Fruit fly (Drosophila melanogaster) whole organism, embryonic: ENCODE measurements around the gene CG43799.
A peak's percentile ranks its signal among the peaks of the same experiment; 100 is the strongest.

ENCODE experiments used
- BEAF-32 ChIP-seq: fragments of 200-800 bp; sonication (Bioruptor generic); optimal IDR thresholded peaks from 3 replicates; lab custom pipeline; 2017; ENCODE audit warnings: missing biosample characterization, missing genetic modification characterization, mild to moderate bottlenecking, moderate library complexity, missing genetic modification reagents
- Bteb2 ChIP-seq: fragments of 200-800 bp; sonication (Bioruptor generic); optimal IDR thresholded peaks from 2 replicates; lab custom pipeline; 2016; ENCODE audit warnings: missing biosample characterization, missing genetic modification characterization
- CG10543 ChIP-seq: fragments of 200-800 bp; sonication (Bioruptor generic); optimal IDR thresholded peaks from 3 replicates; lab custom pipeline; 2017; ENCODE audit warnings: missing biosample characterization, mild to moderate bottlenecking, missing genetic modification characterization, moderate library complexity
- CG11247 ChIP-seq: fragments of 200-800 bp; sonication (Bioruptor generic); IDR thresholded peaks from 2 replicates; pipeline ENCODE4 v1.3.6; 2022; ENCODE audit warnings: missing biosample characterization, missing genetic modification characterization
- CG11504 ChIP-seq: fragments of 200-800 bp; sonication (Bioruptor generic); optimal IDR thresholded peaks from 3 replicates; lab custom pipeline; 2019; ENCODE audit warnings: missing biosample characterization, mild to moderate bottlenecking, missing genetic modification characterization, moderate library complexity
- CG17359 ChIP-seq: fragments of 200-800 bp; sonication (Bioruptor generic); optimal IDR thresholded peaks from 3 replicates; lab custom pipeline; 2018; ENCODE audit warnings: missing biosample characterization, mild to moderate bottlenecking, missing genetic modification characterization, moderate library complexity
- CG18764 ChIP-seq: fragments of 200-800 bp; sonication (Bioruptor generic); optimal IDR thresholded peaks from 3 replicates; lab custom pipeline; 2016; ENCODE audit warnings: missing biosample characterization, missing genetic modification characterization
- CG2875 ChIP-seq: fragments of 200-800 bp; sonication (Bioruptor generic); optimal IDR thresholded peaks from 2 replicates; lab custom pipeline; 2017; ENCODE audit warnings: missing biosample characterization, mild to moderate bottlenecking, missing genetic modification characterization, missing genetic modification reagents
- CG3163 ChIP-seq: fragments of 200-800 bp; sonication (Bioruptor generic); optimal IDR thresholded peaks from 3 replicates; lab custom pipeline; 2016; ENCODE audit warnings: missing biosample characterization, missing genetic modification characterization
- CG32767 ChIP-seq: fragments of 200-800 bp; sonication (Bioruptor generic); IDR thresholded peaks from 2 replicates; pipeline ENCODE4 v1.3.6; 2022; ENCODE audit warnings: missing biosample characterization, missing genetic modification characterization
- CG3281 ChIP-seq: fragments of 200-800 bp; sonication (Bioruptor generic); optimal IDR thresholded peaks from 3 replicates; lab custom pipeline; 2017; ENCODE audit warnings: missing biosample characterization, mild to moderate bottlenecking, missing genetic modification characterization
- CG3407 ChIP-seq: fragments of 200-800 bp; sonication (Bioruptor generic); optimal IDR thresholded peaks from 2 replicates; lab custom pipeline; 2018; ENCODE audit warnings: missing biosample characterization, mild to moderate bottlenecking, missing genetic modification characterization
- CG3726 ChIP-seq: fragments of 200-800 bp; sonication (Bioruptor generic); IDR thresholded peaks from 3 replicates; pipeline ENCODE4, ENCODE4 v1.3.6; 2022; ENCODE audit warnings: missing biosample characterization, missing genetic modification characterization
- CG3838 ChIP-seq: fragments of 200-800 bp; sonication (Bioruptor generic); optimal IDR thresholded peaks from 3 replicates; lab custom pipeline; 2016; ENCODE audit warnings: missing biosample characterization, missing genetic modification characterization
- CG4282 ChIP-seq: fragments of 200-800 bp; sonication (Bioruptor generic); optimal IDR thresholded peaks from 2 replicates; lab custom pipeline; 2016; ENCODE audit warnings: missing biosample characterization, missing genetic modification characterization
- CG4328 ChIP-seq: fragments of 200-800 bp; sonication (Bioruptor generic); optimal IDR thresholded peaks from 3 replicates; lab custom pipeline; 2017; ENCODE audit warnings: missing biosample characterization, missing genetic modification reagents, missing genetic modification characterization
- CG4404 ChIP-seq: fragments of 200-800 bp; sonication (Bioruptor generic); IDR thresholded peaks from 2 replicates; pipeline ENCODE4 v1.3.6; 2022; ENCODE audit warnings: missing biosample characterization, missing genetic modification characterization
- CG4617 ChIP-seq: fragments of 200-800 bp; sonication (Bioruptor generic); optimal IDR thresholded peaks from 3 replicates; lab custom pipeline; 2016; ENCODE audit warnings: missing biosample characterization, missing genetic modification characterization, borderline replicate concordance
- CG4707 ChIP-seq: fragments of 200-800 bp; sonication (Bioruptor generic); optimal IDR thresholded peaks from 2 replicates; lab custom pipeline; 2018; ENCODE audit warnings: missing biosample characterization, mild to moderate bottlenecking, missing genetic modification characterization, moderate library complexity
- CG7839 ChIP-seq: fragments of 200-800 bp; sonication (Bioruptor generic); optimal IDR thresholded peaks from 3 replicates; lab custom pipeline; 2018; ENCODE audit warnings: missing biosample characterization, mild to moderate bottlenecking, missing genetic modification characterization, moderate library complexity
- CTCF ChIP-seq: fragments of 200-800 bp; sonication (Bioruptor generic); optimal IDR thresholded peaks from 2 replicates; lab custom pipeline; 2017; ENCODE audit warnings: missing biosample characterization, mild to moderate bottlenecking, missing genetic modification characterization, moderate library complexity
- Dip3 ChIP-seq: fragments of 200-800 bp; sonication (Bioruptor generic); optimal IDR thresholded peaks from 3 replicates; lab custom pipeline; 2016; ENCODE audit warnings: missing biosample characterization, missing genetic modification characterization
- Doc3 ChIP-seq: fragments of 200-800 bp; sonication (Bioruptor generic); IDR thresholded peaks from 3 replicates; pipeline ENCODE4 v1.3.6; 2022; ENCODE audit warnings: missing biosample characterization, missing genetic modification characterization; ENCODE audit not compliant: partially characterized antibody
- E2f1 ChIP-seq: fragments of 200-800 bp; sonication (Bioruptor generic); IDR thresholded peaks from 2 replicates; pipeline ENCODE4 v1.3.6; 2022; ENCODE audit warnings: missing biosample characterization, missing genetic modification characterization
- E2f2 ChIP-seq: fragments of 200-800 bp; sonication (Bioruptor generic); IDR thresholded peaks from 2 replicates; pipeline ENCODE4 v1.3.6; 2022; ENCODE audit warnings: missing biosample characterization, missing genetic modification characterization
- GATAe ChIP-seq: fragments of 200-800 bp; sonication (Bioruptor generic); conservative IDR thresholded peaks from 2 replicates; pipeline ENCODE4 v1.3.6; 2022; ENCODE audit warnings: missing biosample characterization, missing genetic modification characterization
- HLH4C ChIP-seq: fragments of 200-800 bp; sonication (Bioruptor generic); IDR thresholded peaks from 3 replicates; pipeline ENCODE4 v1.3.6; 2022; ENCODE audit warnings: missing biosample characterization, missing genetic modification characterization; ENCODE audit not compliant: partially characterized antibody
- Hmr ChIP-seq: fragments of 200-800 bp; sonication (Bioruptor generic); optimal IDR thresholded peaks from 3 replicates; lab custom pipeline; 2017; ENCODE audit warnings: mild to moderate bottlenecking, missing biosample characterization, missing genetic modification reagents, missing genetic modification characterization
- Hr39 ChIP-seq: fragments of >200 bp; optimal IDR thresholded peaks from 2 replicates; lab custom pipeline; 2017
- Lhr ChIP-seq: fragments of 200-800 bp; sonication (Bioruptor generic); optimal IDR thresholded peaks from 3 replicates; lab custom pipeline; 2017; ENCODE audit warnings: mild to moderate bottlenecking, missing biosample characterization, missing genetic modification reagents, missing genetic modification characterization
- NK7.1 ChIP-seq: fragments of 200-800 bp; sonication (Bioruptor generic); optimal IDR thresholded peaks from 3 replicates; lab custom pipeline; 2016; ENCODE audit warnings: missing biosample characterization, missing genetic modification characterization
- Nf-YB ChIP-seq: fragments of 200-800 bp; sonication (Bioruptor generic); optimal IDR thresholded peaks from 3 replicates; lab custom pipeline; 2019; ENCODE audit warnings: missing biosample characterization, mild to moderate bottlenecking, missing genetic modification characterization, moderate library complexity
- Ravus ChIP-seq: fragments of 200-800 bp; sonication (Bioruptor generic); IDR thresholded peaks from 2 replicates; pipeline ENCODE4 v1.3.6; 2022; ENCODE audit warnings: missing biosample characterization, missing genetic modification characterization
- Rfx ChIP-seq: fragments of 200-800 bp; sonication (Bioruptor generic); IDR thresholded peaks from 2 replicates; pipeline ENCODE4 v1.3.6; 2022; ENCODE audit warnings: missing biosample characterization, missing genetic modification characterization
- Rx ChIP-seq: fragments of 200-800 bp; sonication (Bioruptor generic); IDR thresholded peaks from 2 replicates; pipeline ENCODE4 v1.3.6; 2022; ENCODE audit warnings: missing biosample characterization, missing genetic modification characterization
- ab ChIP-seq: fragments of 200-800 bp; sonication (Bioruptor generic); optimal IDR thresholded peaks from 2 replicates; lab custom pipeline; 2016; ENCODE audit warnings: missing biosample characterization, missing genetic modification characterization
- ash1 ChIP-seq: fragments of 200-800 bp; sonication (Bioruptor generic); optimal IDR thresholded peaks from 2 replicates; lab custom pipeline; 2018; ENCODE audit warnings: missing biosample characterization, mild to moderate bottlenecking, missing genetic modification characterization
- ci ChIP-seq: fragments of 200-800 bp; sonication (Bioruptor generic); IDR thresholded peaks from 3 replicates; pipeline ENCODE4 v1.3.6; 2022; ENCODE audit warnings: missing biosample characterization, missing genetic modification characterization
- crc ChIP-seq: fragments of 200-800 bp; sonication (Bioruptor generic); optimal IDR thresholded peaks from 2 replicates; lab custom pipeline; 2016; ENCODE audit warnings: missing biosample characterization, missing genetic modification characterization
- dmrt11E ChIP-seq: fragments of 200-800 bp; sonication (Bioruptor generic); optimal IDR thresholded peaks from 3 replicates; lab custom pipeline; 2018; ENCODE audit warnings: missing biosample characterization, mild to moderate bottlenecking, missing genetic modification characterization, moderate library complexity
- fd64A ChIP-seq: fragments of 200-800 bp; sonication (Bioruptor generic); optimal IDR thresholded peaks from 3 replicates; lab custom pipeline; 2018; ENCODE audit warnings: missing biosample characterization, mild to moderate bottlenecking, missing genetic modification characterization
- fru ChIP-seq: fragments of >200 bp; optimal IDR thresholded peaks from 2 replicates; lab custom pipeline; 2017
- gcm ChIP-seq: fragments of 200-800 bp; sonication (Bioruptor generic); optimal IDR thresholded peaks from 2 replicates; lab custom pipeline; 2019; ENCODE audit warnings: missing biosample characterization, mild to moderate bottlenecking, missing genetic modification characterization, moderate library complexity
- hkb ChIP-seq, 2 experiments: fragments of 200-800 bp in 1 of 2; fragments of >200 bp in 1 of 2; sonication (Bioruptor generic) in 1 of 2; IDR thresholded peaks in 1 of 2; optimal IDR thresholded peaks in 1 of 2; 2 replicates each; pipeline versions ENCODE4 v1.3.6 to Lab custom; 2017 to 2022; ENCODE audit warnings: missing biosample characterization in 1 of 2, missing genetic modification characterization in 1 of 2
- jing ChIP-seq: fragments of 200-800 bp; sonication (Bioruptor generic); optimal IDR thresholded peaks from 2 replicates; lab custom pipeline; 2018; ENCODE audit warnings: missing biosample characterization, mild to moderate bottlenecking, missing genetic modification characterization
- sd ChIP-seq: fragments of 200-800 bp; sonication (Bioruptor generic); optimal IDR thresholded peaks from 3 replicates; lab custom pipeline; 2018; ENCODE audit warnings: missing biosample characterization, mild to moderate bottlenecking, missing genetic modification characterization, moderate library complexity
- seq ChIP-seq: fragments of 200-800 bp; sonication (Bioruptor generic); IDR thresholded peaks from 2 replicates; pipeline ENCODE4 v1.3.6; 2022; ENCODE audit warnings: missing biosample characterization, missing genetic modification characterization
- sim ChIP-seq: fragments of 200-800 bp; sonication (Bioruptor generic); IDR thresholded peaks from 2 replicates; pipeline ENCODE4 v1.3.6; 2022; ENCODE audit warnings: missing biosample characterization, missing genetic modification characterization
- sug ChIP-seq: fragments of 200-800 bp; optimal IDR thresholded peaks from 2 replicates; lab custom pipeline; 2019; ENCODE audit warnings: missing biosample characterization, mild to moderate bottlenecking, missing genetic modification characterization, moderate library complexity
- unc-4 ChIP-seq: fragments of 200-800 bp; sonication (Bioruptor generic); IDR thresholded peaks from 2 replicates; pipeline ENCODE4 v1.3.6; 2022; ENCODE audit warnings: missing biosample characterization, missing genetic modification characterization; ENCODE audit not compliant: partially characterized antibody
- z ChIP-seq: fragments of 200-800 bp; sonication (Bioruptor generic); IDR thresholded peaks from 3 replicates; pipeline ENCODE4 v1.3.6; 2022; ENCODE audit warnings: missing biosample characterization, missing genetic modification characterization

Gene CG43799

dm6 chr2L:7188530-7188996, 39.0 kb upstream of the CG43799 start (continued):
- TF ChIP-seq fd64A: peak; percentile 91
- TF ChIP-seq ci (GFP tag; lab: Robert Waterston, UW): peak; percentile 98
- TF ChIP-seq Doc3 (GFP tag; lab: Robert Waterston, UW): no peak
- TF ChIP-seq CG3163: peak; percentile 77
- TF ChIP-seq Ravus (GFP tag; lab: Robert Waterston, UW): peak; percentile 88
- peak; percentile 98 for TF ChIP-seq CG4328 (GFP tag; lab: Kevin White, UChicago)
- TF ChIP-seq E2f1: peak; percentile 98
- TF ChIP-seq HLH4C: peak; percentile 22; the same call in 1 of the 3 replicates
- TF ChIP-seq sug: peak; percentile 97
- peak; percentile 97 for TF ChIP-seq CG3726 (GFP tag; lab: Robert Waterston, UW)
- TF ChIP-seq unc-4 (GFP tag; lab: Robert Waterston, UW): 0 out of 2 replicates have a peak, but pooled peaks have one; percentile 18
- TF ChIP-seq CG32767: peak; percentile 97
- peak; percentile 70 for TF ChIP-seq CTCF
- peak; percentile 97 for TF ChIP-seq CG11247 (GFP tag; lab: Robert Waterston, UW)
- TF ChIP-seq BEAF-32 (GFP tag; lab: Kevin White, UChicago): peak; percentile 19
- peak; percentile 88 for TF ChIP-seq Nf-YB
- peak; percentile 98 for TF ChIP-seq Rx (GFP tag; lab: Robert Waterston, UW)
- TF ChIP-seq z (GFP tag; lab: Robert Waterston, UW): peak; percentile 70; the same call in 2 of the 3 replicates
- TF ChIP-seq sd (tag; lab: Kevin White, UChicago): peak; percentile 94
- peak; percentile 98 for TF ChIP-seq Rfx (GFP tag; lab: Robert Waterston, UW)
- TF ChIP-seq CG10543: peak; percentile 99
- TF ChIP-seq Hmr (GFP tag; lab: Kevin White, UChicago): peak; percentile 99
- TF ChIP-seq ash1 (GFP tag; lab: Kevin White, UChicago): peak; percentile 78
- peak; percentile 98 for TF ChIP-seq seq (GFP tag; lab: Robert Waterston, UW)
- TF ChIP-seq ab: peak; percentile 94
- TF ChIP-seq GATAe (GFP tag; lab: Robert Waterston, UW): peak; percentile 95
- TF ChIP-seq Dip3 (GFP tag; lab: Kevin White, UChicago): peak; percentile 97
- TF ChIP-seq CG4617 (GFP tag; lab: Kevin White, UChicago): peak; percentile 95
- peak; percentile 93 for TF ChIP-seq dmrt11E (tag; lab: Kevin White, UChicago)
- TF ChIP-seq sim (GFP tag; lab: Robert Waterston, UW): peak; percentile 94
- peak; percentile 97 for TF ChIP-seq CG3407 (GFP tag; lab: Kevin White, UChicago)
- TF ChIP-seq CG17359 (tag; lab: Kevin White, UChicago): peak; percentile 98
- TF ChIP-seq CG7839 (tag; lab: Kevin White, UChicago): peak; percentile 99
- peak; percentile 92 for TF ChIP-seq Lhr (GFP tag; lab: Kevin White, UChicago)
- TF ChIP-seq CG3281 (GFP tag; lab: Kevin White, UChicago): peak; percentile 97
- TF ChIP-seq NK7.1 (GFP tag; lab: Kevin White, UChicago): peak; percentile 94
- no peak for TF ChIP-seq Hr39 (lab: Kevin White, UChicago)
- peak; percentile 94 for TF ChIP-seq Bteb2 (GFP tag; lab: Kevin White, UChicago)
- peak; percentile 92 for TF ChIP-seq CG4707 (GFP tag; lab: Kevin White, UChicago)
- peak; percentile 88 for TF ChIP-seq E2f2 (GFP tag; lab: Robert Waterston, UW)
- TF ChIP-seq CG4282 (GFP tag; lab: Kevin White, UChicago): peak; percentile 88
- TF ChIP-seq CG3838 (GFP tag; lab: Kevin White, UChicago): peak; percentile 93
- peak; percentile 98 for TF ChIP-seq CG4404 (GFP tag; lab: Robert Waterston, UW)
- peak; percentile 89 for TF ChIP-seq crc
- TF ChIP-seq hkb (optimal IDR thresholded peaks at IDR 0.05; lab: Kevin White, UChicago): no peak
- peak; percentile 98 for TF ChIP-seq hkb (GFP tag; IDR thresholded peaks at IDR 0.05; lab: Robert Waterston, UW)
- peak; percentile 98 for TF ChIP-seq CG2875
- TF ChIP-seq jing: peak; percentile 95
- TF ChIP-seq fru (lab: Kevin White, UChicago): no peak
- TF ChIP-seq CG11504: peak; percentile 97
- peak; percentile 98 for TF ChIP-seq gcm
- TF ChIP-seq CG18764 (GFP tag; lab: Kevin White, UChicago): peak; percentile 93
